Fruit fly (Drosophila melanogaster): Measurements from ENCODE around the gene Ranbp21.

Ranbp21 gene

DNA sequence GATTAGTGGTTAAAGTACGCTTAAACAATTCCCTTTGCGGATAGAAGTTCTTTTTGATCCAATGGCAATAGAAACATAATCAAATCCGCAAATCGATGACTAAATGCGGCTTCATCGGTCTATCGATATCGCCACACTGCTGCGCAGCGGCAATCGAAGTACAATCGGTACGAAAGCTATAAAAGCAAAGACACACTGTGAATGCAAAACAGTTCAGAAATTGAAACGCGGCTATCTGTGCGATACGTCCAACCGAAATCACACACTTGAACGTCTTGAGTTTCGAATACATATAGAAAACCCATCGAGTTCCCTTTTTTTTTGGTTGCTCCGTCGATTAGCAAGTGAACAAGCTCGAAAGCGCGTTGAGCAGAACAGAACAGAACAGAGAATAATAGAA, 47.1 kb downstream of the Ranbp21 start, which contains the start of gene CG14207:
Gene CG14207 (plus strand): TSS at position 203 of the 400 bp plus-strand sequence.
- TF ChIP-seq CG32264 (GFP tag; optimal IDR thresholded peaks at IDR 0.05): no peak
- no peak for TF ChIP-seq Jra (GFP tag; optimal IDR thresholded peaks at IDR 0.05)
- peak; percentile 37 for TF ChIP-seq Sp1 (GFP tag; optimal IDR thresholded peaks at IDR 0.05)
- no peak for TF ChIP-seq Dfd (GFP tag; optimal IDR thresholded peaks at IDR 0.05)
- no peak for TF ChIP-seq usp (GFP tag; optimal IDR thresholded peaks at IDR 0.05)
- TF ChIP-seq Abd-B (GFP tag; optimal IDR thresholded peaks at IDR 0.05): no peak
- no peak for TF ChIP-seq Hr78 (GFP tag; optimal IDR thresholded peaks at IDR 0.05)
- TF ChIP-seq Hr83 (GFP tag; optimal IDR thresholded peaks at IDR 0.05; ENCODE audit: poor library complexity, severe bottlenecking): no peak
- no peak for TF ChIP-seq Vsx2 (GFP tag; optimal IDR thresholded peaks at IDR 0.05; ENCODE audit: partially characterized antibody)
- TF ChIP-seq jim (GFP tag; optimal IDR thresholded peaks at IDR 0.05): no peak
- no peak for TF ChIP-seq Myc (optimal IDR thresholded peaks at IDR 0.05)
- peak; percentile 11 for TF ChIP-seq Dif (GFP tag; optimal IDR thresholded peaks at IDR 0.05; ENCODE audit: partially characterized antibody)
- peak in 1 of 2 experiments; percentile 25 for TF ChIP-seq foxo (GFP tag; optimal IDR thresholded peaks at IDR 0.05)
- peak; percentile 52 for TF ChIP-seq h (GFP tag; optimal IDR thresholded peaks at IDR 0.05)
- TF ChIP-seq Rel (GFP tag; optimal IDR thresholded peaks at IDR 0.05): no peak
- TF ChIP-seq Rel (tag; optimal IDR thresholded peaks at IDR 0.05): peak; percentile 60
- no peak for TF ChIP-seq dmrt93B (GFP tag; optimal IDR thresholded peaks at IDR 0.05)
- TF ChIP-seq HLH106 (tag; optimal IDR thresholded peaks at IDR 0.05): no peak
- TF ChIP-seq fru (GFP tag; optimal IDR thresholded peaks at IDR 0.05): peak; percentile 38
- TF ChIP-seq br (GFP tag; optimal IDR thresholded peaks at IDR 0.05): peak; percentile 39
- TF ChIP-seq GATAd (GFP tag; optimal IDR thresholded peaks at IDR 0.05): no peak
- TF ChIP-seq Mio (GFP tag; optimal IDR thresholded peaks at IDR 0.05): no peak
- peak; percentile 35 for TF ChIP-seq OdsH (GFP tag; optimal IDR thresholded peaks at IDR 0.05)
- TF ChIP-seq lola (GFP tag; optimal IDR thresholded peaks at IDR 0.05): no peak
- TF ChIP-seq CG9705 (GFP tag; optimal IDR thresholded peaks at IDR 0.05): no peak
- TF ChIP-seq rgr (GFP tag; optimal IDR thresholded peaks at IDR 0.05): peak; percentile 45
- TF ChIP-seq woc (GFP tag; optimal IDR thresholded peaks at IDR 0.05): no peak
- TF ChIP-seq dl (GFP tag; optimal IDR thresholded peaks at IDR 0.05; ENCODE audit: insufficient read depth in 1 of 2, partially characterized antibody in 2 of 2): peak in 1 of 2 experiments; percentile 21
- TF ChIP-seq psq (GFP tag; optimal IDR thresholded peaks at IDR 0.05): peak; percentile 43
- TF ChIP-seq tai (GFP tag; optimal IDR thresholded peaks at IDR 0.05): no peak
- peak; percentile 63 for TF ChIP-seq Hnf4 (GFP tag; optimal IDR thresholded peaks at IDR 0.05)
- TF ChIP-seq CrebA (GFP tag; optimal IDR thresholded peaks at IDR 0.05; ENCODE audit: borderline replicate concordance): no peak
- TF ChIP-seq sv (GFP tag; optimal IDR thresholded peaks at IDR 0.05): no peak

dm6 chrX:19603953-19604352, 48.1 kb downstream of the Ranbp21 start:
- TF ChIP-seq CG9705 (GFP tag; optimal IDR thresholded peaks at IDR 0.05): no peak
- no peak for TF ChIP-seq Hr83 (GFP tag; optimal IDR thresholded peaks at IDR 0.05; ENCODE audit: poor library complexity, severe bottlenecking)
- TF ChIP-seq Mio (GFP tag; optimal IDR thresholded peaks at IDR 0.05): no peak
- TF ChIP-seq rgr (GFP tag; optimal IDR thresholded peaks at IDR 0.05): peak; percentile 43
- no peak for TF ChIP-seq Hr78 (GFP tag; optimal IDR thresholded peaks at IDR 0.05)
- no peak for TF ChIP-seq Myc (optimal IDR thresholded peaks at IDR 0.05)
- TF ChIP-seq fru (GFP tag; optimal IDR thresholded peaks at IDR 0.05): peak; percentile 69
- TF ChIP-seq h (GFP tag; optimal IDR thresholded peaks at IDR 0.05): peak; percentile 76
- peak; percentile 59 for TF ChIP-seq OdsH (GFP tag; optimal IDR thresholded peaks at IDR 0.05)
- peak; percentile 31 for TF ChIP-seq psq (GFP tag; optimal IDR thresholded peaks at IDR 0.05)
- TF ChIP-seq jim (GFP tag; optimal IDR thresholded peaks at IDR 0.05): no peak
- no peak for TF ChIP-seq Dif (GFP tag; optimal IDR thresholded peaks at IDR 0.05; ENCODE audit: partially characterized antibody)
- TF ChIP-seq woc (GFP tag; optimal IDR thresholded peaks at IDR 0.05): no peak
- no peak for TF ChIP-seq lola (GFP tag; optimal IDR thresholded peaks at IDR 0.05)
- no peak for TF ChIP-seq tai (GFP tag; optimal IDR thresholded peaks at IDR 0.05)
- TF ChIP-seq Sp1 (GFP tag; optimal IDR thresholded peaks at IDR 0.05): peak; percentile 30
- peak; percentile 13 for TF ChIP-seq Rel (GFP tag; optimal IDR thresholded peaks at IDR 0.05)
- no peak for TF ChIP-seq Rel (tag; optimal IDR thresholded peaks at IDR 0.05)
- peak; percentile 46 for TF ChIP-seq br (GFP tag; optimal IDR thresholded peaks at IDR 0.05)
- TF ChIP-seq CrebA (GFP tag; optimal IDR thresholded peaks at IDR 0.05; ENCODE audit: borderline replicate concordance): no peak
- peak; percentile 49 for TF ChIP-seq dmrt93B (GFP tag; optimal IDR thresholded peaks at IDR 0.05)
- TF ChIP-seq Hnf4 (GFP tag; optimal IDR thresholded peaks at IDR 0.05): peak; percentile 32
- no peak for TF ChIP-seq Jra (GFP tag; optimal IDR thresholded peaks at IDR 0.05)
- no peak for TF ChIP-seq N (GFP tag; optimal IDR thresholded peaks at IDR 0.05)
- TF ChIP-seq foxo (GFP tag; optimal IDR thresholded peaks at IDR 0.05): peak in 1 of 2 experiments; percentile 83
- no peak for TF ChIP-seq brk (GFP tag; optimal IDR thresholded peaks at IDR 0.05)
- no peak for TF ChIP-seq Abd-B (GFP tag; optimal IDR thresholded peaks at IDR 0.05)
- peak; percentile 48 for TF ChIP-seq ey (GFP tag; optimal IDR thresholded peaks at IDR 0.05)
- no peak for TF ChIP-seq CG32264 (GFP tag; optimal IDR thresholded peaks at IDR 0.05)
- no peak for TF ChIP-seq Dfd (GFP tag; optimal IDR thresholded peaks at IDR 0.05)
- TF ChIP-seq pan (optimal IDR thresholded peaks at IDR 0.05): no peak
- no peak for TF ChIP-seq dl (GFP tag; optimal IDR thresholded peaks at IDR 0.05; ENCODE audit: insufficient read depth in 1 of 2, partially characterized antibody in 2 of 2)
- no peak for TF ChIP-seq Vsx2 (GFP tag; optimal IDR thresholded peaks at IDR 0.05; ENCODE audit: partially characterized antibody)
- TF ChIP-seq sv (GFP tag; optimal IDR thresholded peaks at IDR 0.05): peak; percentile 69
- peak; percentile 71 for TF ChIP-seq HLH106 (tag; optimal IDR thresholded peaks at IDR 0.05)
- TF ChIP-seq usp (GFP tag; optimal IDR thresholded peaks at IDR 0.05): no peak
- TF ChIP-seq sage (GFP tag; optimal IDR thresholded peaks at IDR 0.05): peak; percentile 62
- no peak for TF ChIP-seq GATAd (GFP tag; optimal IDR thresholded peaks at IDR 0.05)
- no peak for TF ChIP-seq dsf (GFP tag; optimal IDR thresholded peaks at IDR 0.05; ENCODE audit: borderline replicate concordance)

Data from whole organism, wandering third instar larva.